Fruit fly (Drosophila melanogaster) whole organism, embryonic: ENCODE data around the gene CG6414.
A peak's percentile ranks its signal among the peaks of the same experiment; 100 is the strongest.

ENCODE experiments used
- Ada2b ChIP-seq: fragments of 200-800 bp; sonication (Bioruptor generic); IDR thresholded peaks from 2 replicates; pipeline ENCODE4 v1.3.6; 2022; ENCODE audit warnings: missing biosample characterization, missing genetic modification characterization
- Aef1 ChIP-seq: fragments of 200-800 bp; sonication (Bioruptor generic); IDR thresholded peaks from 3 replicates; pipeline ENCODE4 v1.3.6; 2022; ENCODE audit warnings: missing biosample characterization, missing genetic modification characterization
- Atf6 ChIP-seq: fragments of 200-800 bp; sonication (Bioruptor generic); IDR thresholded peaks from 2 replicates; pipeline ENCODE4 v1.3.6; 2022; ENCODE audit warnings: missing biosample characterization, missing genetic modification characterization
- BEAF-32 ChIP-seq: fragments of 200-800 bp; sonication (Bioruptor generic); optimal IDR thresholded peaks from 3 replicates; lab custom pipeline; 2017; ENCODE audit warnings: missing biosample characterization, missing genetic modification characterization, mild to moderate bottlenecking, moderate library complexity, missing genetic modification reagents
- CG10979 ChIP-seq: fragments of 200-800 bp; sonication (Bioruptor generic); optimal IDR thresholded peaks from 2 replicates; lab custom pipeline; 2018; ENCODE audit warnings: missing biosample characterization, mild to moderate bottlenecking, missing genetic modification characterization, moderate library complexity
- CG11093 ChIP-seq: fragments of 200-800 bp; sonication (Bioruptor generic); IDR thresholded peaks from 3 replicates; pipeline ENCODE4 v1.3.6; 2022; ENCODE audit warnings: missing biosample characterization, missing genetic modification characterization
- CG13424 ChIP-seq: fragments of 200-800 bp; sonication (Bioruptor generic); optimal IDR thresholded peaks from 2 replicates; lab custom pipeline; 2019; ENCODE audit warnings: missing biosample characterization, mild to moderate bottlenecking, missing genetic modification characterization, moderate library complexity
- CG15514 ChIP-seq: fragments of 200-800 bp; sonication (Bioruptor generic); optimal IDR thresholded peaks from 3 replicates; lab custom pipeline; 2017; ENCODE audit warnings: missing biosample characterization, missing genetic modification characterization, mild to moderate bottlenecking, moderate library complexity, missing genetic modification reagents
- CG18262 ChIP-seq: fragments of 200-800 bp; optimal IDR thresholded peaks from 3 replicates; lab custom pipeline; 2019; ENCODE audit warnings: missing biosample characterization, mild to moderate bottlenecking, missing genetic modification characterization, moderate library complexity
- CG1832 ChIP-seq: fragments of 200-800 bp; sonication (Bioruptor generic); optimal IDR thresholded peaks from 2 replicates; lab custom pipeline; 2017; ENCODE audit warnings: missing biosample characterization, mild to moderate bottlenecking, missing genetic modification characterization, inconsistent platforms
- CG18599 ChIP-seq: fragments of 200-800 bp; sonication (Bioruptor generic); optimal IDR thresholded peaks from 3 replicates; lab custom pipeline; 2017; ENCODE audit warnings: missing biosample characterization, missing genetic modification characterization, mild to moderate bottlenecking, moderate library complexity, missing genetic modification reagents
- CG30020 ChIP-seq: fragments of 200-800 bp; optimal IDR thresholded peaks from 2 replicates; lab custom pipeline; 2019; ENCODE audit warnings: missing biosample characterization, mild to moderate bottlenecking, missing genetic modification characterization, moderate library complexity
- CG34376 ChIP-seq: fragments of 200-800 bp; sonication (Bioruptor generic); optimal IDR thresholded peaks from 2 replicates; lab custom pipeline; 2018; ENCODE audit warnings: missing biosample characterization, mild to moderate bottlenecking, missing genetic modification characterization
- CG42726 ChIP-seq: fragments of 200-800 bp; sonication (Bioruptor generic); IDR thresholded peaks from 2 replicates; pipeline ENCODE4 v1.3.6; 2022; ENCODE audit warnings: missing biosample characterization, missing genetic modification characterization; ENCODE audit not compliant: partially characterized antibody
- CG4730 ChIP-seq: fragments of 200-800 bp; sonication (Bioruptor generic); IDR thresholded peaks from 2 replicates; pipeline ENCODE4 v1.3.6; 2022; ENCODE audit warnings: missing biosample characterization, missing genetic modification characterization
- CG6175 ChIP-seq: fragments of 200-800 bp; sonication (Bioruptor generic); IDR thresholded peaks from 3 replicates; pipeline ENCODE4 v1.3.6; 2022; ENCODE audit warnings: missing biosample characterization, missing genetic modification characterization
- CG6813 ChIP-seq: fragments of 200-800 bp; sonication (Bioruptor generic); optimal IDR thresholded peaks from 2 replicates; lab custom pipeline; 2017; ENCODE audit warnings: missing biosample characterization, missing genetic modification characterization, mild to moderate bottlenecking, moderate library complexity, missing genetic modification reagents
- CG7786 ChIP-seq: fragments of 200-800 bp; sonication (Bioruptor generic); optimal IDR thresholded peaks from 2 replicates; lab custom pipeline; 2016; ENCODE audit warnings: missing biosample characterization, missing genetic modification characterization
- CG7839 ChIP-seq: fragments of 200-800 bp; sonication (Bioruptor generic); optimal IDR thresholded peaks from 3 replicates; lab custom pipeline; 2018; ENCODE audit warnings: missing biosample characterization, mild to moderate bottlenecking, missing genetic modification characterization, moderate library complexity
- CG8388 ChIP-seq: fragments of 200-800 bp; sonication (Bioruptor generic); optimal IDR thresholded peaks from 2 replicates; lab custom pipeline; 2019; ENCODE audit warnings: missing biosample characterization, mild to moderate bottlenecking, missing genetic modification characterization, moderate library complexity
- Camta ChIP-seq: fragments of 200-800 bp; sonication (Bioruptor generic); optimal IDR thresholded peaks from 2 replicates; lab custom pipeline; 2016; ENCODE audit warnings: missing biosample characterization, missing genetic modification characterization
- CrebB ChIP-seq: fragments of 200-800 bp; sonication (Bioruptor generic); optimal IDR thresholded peaks from 3 replicates; lab custom pipeline; 2018; ENCODE audit warnings: missing biosample characterization, mild to moderate bottlenecking, missing genetic modification characterization
- Deaf1 ChIP-seq: fragments of 200-800 bp; optimal IDR thresholded peaks from 3 replicates; lab custom pipeline; 2019; ENCODE audit warnings: missing biosample characterization, mild to moderate bottlenecking, missing genetic modification characterization, moderate library complexity
- E2f1 ChIP-seq: fragments of 200-800 bp; sonication (Bioruptor generic); IDR thresholded peaks from 2 replicates; pipeline ENCODE4 v1.3.6; 2022; ENCODE audit warnings: missing biosample characterization, missing genetic modification characterization
- Elba2 ChIP-seq: fragments of 200-800 bp; sonication (Bioruptor generic); optimal IDR thresholded peaks from 3 replicates; lab custom pipeline; 2016; ENCODE audit warnings: missing biosample characterization, missing genetic modification characterization
- Hand ChIP-seq: fragments of 200-800 bp; sonication (Bioruptor generic); optimal IDR thresholded peaks from 2 replicates; lab custom pipeline; 2017; ENCODE audit warnings: mild to moderate bottlenecking, missing biosample characterization, missing genetic modification reagents, missing genetic modification characterization
- Hmx ChIP-seq: fragments of 200-800 bp; sonication (Bioruptor generic); optimal IDR thresholded peaks from 2 replicates; lab custom pipeline; 2016; ENCODE audit warnings: missing biosample characterization, missing genetic modification characterization
- Hr78 ChIP-seq, 2 experiments: fragments of 200-800 bp in 1 of 2; fragments of >200 bp in 1 of 2; sonication (Bioruptor generic) in 1 of 2; optimal IDR thresholded peaks; 2 replicates each; lab custom pipeline; 2017 to 2019; ENCODE audit warnings: missing biosample characterization in 2 of 2, missing genetic modification characterization in 2 of 2, mild to moderate bottlenecking in 1 of 2, moderate library complexity in 1 of 2
- MTF-1 ChIP-seq: fragments of 200-800 bp; sonication (Bioruptor generic); optimal IDR thresholded peaks from 2 replicates; lab custom pipeline; 2018; ENCODE audit warnings: missing biosample characterization, mild to moderate bottlenecking, missing genetic modification characterization, borderline replicate concordance
- Med ChIP-seq: fragments of 200-800 bp; sonication (Bioruptor generic); peaks from one replicate; lab custom pipeline; 2016; ENCODE audit warnings: missing biosample characterization, missing genetic modification characterization, mild to moderate bottlenecking, inconsistent platforms, moderate library complexity
- Nf-YA ChIP-seq: fragments of 200-800 bp; sonication (Bioruptor generic); IDR thresholded peaks from 2 replicates; pipeline ENCODE4 v1.3.6; 2022; ENCODE audit warnings: missing biosample characterization, missing genetic modification characterization
- Sry-β ChIP-seq: fragments of 200-800 bp; sonication (Bioruptor generic); optimal IDR thresholded peaks from 2 replicates; lab custom pipeline; 2018; ENCODE audit warnings: missing biosample characterization, mild to moderate bottlenecking, missing genetic modification characterization, moderate library complexity
- ato ChIP-seq: fragments of 200-800 bp; sonication (Bioruptor generic); IDR thresholded peaks from 2 replicates; pipeline ENCODE4 v1.3.6; 2022; ENCODE audit warnings: missing biosample characterization, missing genetic modification characterization; ENCODE audit not compliant: partially characterized antibody
- btn ChIP-seq: fragments of 200-800 bp; sonication (Bioruptor generic); optimal IDR thresholded peaks from 2 replicates; lab custom pipeline; 2016; ENCODE audit warnings: missing biosample characterization, missing genetic modification characterization
- fd3F ChIP-seq: fragments of 200-800 bp; sonication (Bioruptor generic); optimal IDR thresholded peaks from 2 replicates; lab custom pipeline; 2018; ENCODE audit warnings: missing biosample characterization, mild to moderate bottlenecking, missing genetic modification characterization, moderate library complexity
- ftz-f1 ChIP-seq: fragments of 200-800 bp; sonication (Bioruptor generic); optimal IDR thresholded peaks from 2 replicates; lab custom pipeline; 2016; ENCODE audit warnings: missing biosample characterization, missing genetic modification characterization
- gce ChIP-seq: fragments of 200-800 bp; sonication (Bioruptor generic); IDR thresholded peaks from 3 replicates; pipeline ENCODE4 v1.3.6; 2022; ENCODE audit warnings: missing biosample characterization, missing genetic modification characterization
- hkb ChIP-seq, 2 experiments: fragments of 200-800 bp in 1 of 2; fragments of >200 bp in 1 of 2; sonication (Bioruptor generic) in 1 of 2; IDR thresholded peaks in 1 of 2; optimal IDR thresholded peaks in 1 of 2; 2 replicates each; pipeline versions ENCODE4 v1.3.6 to Lab custom; 2017 to 2022; ENCODE audit warnings: missing biosample characterization in 1 of 2, missing genetic modification characterization in 1 of 2
- klu ChIP-seq: fragments of 200-800 bp; sonication (Bioruptor generic); IDR thresholded peaks from 2 replicates; pipeline ENCODE4 v1.3.6; 2022; ENCODE audit warnings: missing biosample characterization, missing genetic modification characterization
- oc ChIP-seq: fragments of 200-800 bp; sonication (Bioruptor generic); optimal IDR thresholded peaks from 2 replicates; lab custom pipeline; 2018; ENCODE audit warnings: missing biosample characterization, mild to moderate bottlenecking, missing genetic modification characterization, moderate library complexity
- pho ChIP-seq: fragments of 200-800 bp; sonication (Bioruptor generic); optimal IDR thresholded peaks from 2 replicates; lab custom pipeline; 2016; ENCODE audit warnings: missing biosample characterization, missing genetic modification characterization
- phol ChIP-seq: fragments of 200-800 bp; sonication (Bioruptor generic); optimal IDR thresholded peaks from 3 replicates; lab custom pipeline; 2018; ENCODE audit warnings: missing biosample characterization, mild to moderate bottlenecking, missing genetic modification characterization, moderate library complexity
- pum ChIP-seq: fragments of 200-800 bp; sonication (Bioruptor generic); optimal IDR thresholded peaks from 2 replicates; lab custom pipeline; 2016; ENCODE audit warnings: missing biosample characterization, missing genetic modification characterization
- run ChIP-seq: fragments of 200-800 bp; sonication (Bioruptor generic); optimal IDR thresholded peaks from 3 replicates; lab custom pipeline; 2018; ENCODE audit warnings: missing biosample characterization, mild to moderate bottlenecking, missing genetic modification characterization
- sisA ChIP-seq: fragments of 200-800 bp; sonication (Bioruptor generic); IDR thresholded peaks from 2 replicates; pipeline ENCODE4 v1.3.6; 2022; ENCODE audit warnings: missing biosample characterization, missing genetic modification characterization
- slp2 ChIP-seq: fragments of 200-800 bp; sonication (Bioruptor generic); optimal IDR thresholded peaks from 2 replicates; lab custom pipeline; 2016; ENCODE audit warnings: missing biosample characterization, missing genetic modification characterization
- tup ChIP-seq: fragments of 200-800 bp; sonication (Bioruptor generic); optimal IDR thresholded peaks from 2 replicates; lab custom pipeline; 2016; ENCODE audit warnings: missing biosample characterization, mild to moderate bottlenecking, missing genetic modification characterization, moderate library complexity
- twi ChIP-seq: fragments of 200-800 bp; optimal IDR thresholded peaks from 2 replicates; lab custom pipeline; 2019; ENCODE audit warnings: missing biosample characterization, mild to moderate bottlenecking, missing genetic modification characterization, moderate library complexity
- vfl ChIP-seq: fragments of 200-800 bp; sonication (Bioruptor generic); optimal IDR thresholded peaks from 2 replicates; lab custom pipeline; 2016; ENCODE audit warnings: missing biosample characterization, missing genetic modification characterization

Gene CG6414

DNA sequence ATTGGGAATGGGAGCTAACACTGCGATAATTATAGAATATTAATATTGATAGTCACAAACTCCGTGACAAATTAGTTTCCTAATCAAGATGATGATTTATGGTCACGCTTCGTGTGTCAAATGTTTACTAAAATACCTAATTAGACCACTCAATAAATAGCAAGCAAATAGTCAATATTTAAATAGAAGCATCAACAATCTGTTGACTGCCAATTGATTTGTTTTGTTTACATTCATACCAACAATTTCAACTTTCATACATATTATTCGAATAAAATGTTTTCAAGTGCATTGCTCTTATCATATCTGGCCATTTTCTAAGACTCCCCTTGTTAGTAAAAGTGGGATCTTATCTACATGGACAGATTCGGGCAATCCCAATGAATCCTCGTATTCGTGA is 3.5 kb downstream of the CG6414 start (continued):
- peak; percentile 41 for TF ChIP-seq CG6813
- TF ChIP-seq CG13424 (tag; lab: Kevin White, UChicago): peak; percentile 2
- peak; percentile 8 for TF ChIP-seq CrebB

DNA sequence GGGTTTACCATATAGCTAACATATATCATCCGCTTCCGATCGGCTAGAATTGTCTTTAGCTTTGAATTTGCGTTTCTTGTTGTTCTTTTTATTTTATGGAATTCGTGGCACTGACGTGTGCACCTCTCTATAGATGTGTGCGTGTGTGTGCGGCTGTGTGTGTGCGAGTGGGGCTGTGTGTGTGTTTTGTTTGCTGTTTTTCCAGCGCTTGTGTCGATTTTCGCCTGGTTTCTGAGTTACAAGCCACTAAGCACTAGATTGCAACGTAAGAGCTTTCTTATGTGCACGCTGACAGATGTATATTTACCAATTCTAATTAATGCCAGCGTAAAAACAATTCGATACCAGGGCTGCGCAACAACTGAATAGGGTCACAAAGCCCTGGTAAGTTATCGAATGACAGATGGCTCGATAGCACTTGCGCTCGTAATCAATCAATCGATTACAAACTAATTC is 6.2 kb downstream of the CG6414 start, which contains the start of gene lva:
TSS of gene lva (minus strand) at position 363 of the 456 bp plus-strand sequence.
- TF ChIP-seq Sry-β (no peak), btn (GFP tag; lab: Kevin White, UChicago) (no peak), pum (GFP tag; lab: Kevin White, UChicago) (no peak), gce (GFP tag; lab: Robert Waterston, UW) (no peak), CG6175 (GFP tag; lab: Robert Waterston, UW) (no peak), pho (no peak), Camta (GFP tag; lab: Kevin White, UChicago) (no peak), twi (tag; lab: Kevin White, UChicago) (no peak), CG7786 (GFP tag; lab: Kevin White, UChicago) (no peak), hkb (optimal IDR thresholded peaks at IDR 0.05; lab: Kevin White, UChicago) (no peak), hkb (GFP tag; IDR thresholded peaks at IDR 0.05; lab: Robert Waterston, UW) (no peak), ato (GFP tag; lab: Robert Waterston, UW) (peak; percentile 62), Hand (GFP tag; lab: Kevin White, UChicago) (no peak), CG11093 (GFP tag; lab: Robert Waterston, UW) (no peak), tup (GFP tag; lab: Kevin White, UChicago) (no peak), CG18599 (no peak), CG34376 (GFP tag; lab: Kevin White, UChicago) (no peak), sisA (no peak), CG18262 (tag; lab: Kevin White, UChicago) (no peak), Med (GFP tag; lab: Kevin White, UChicago) (peak; percentile 72), ftz-f1 (GFP tag; lab: Kevin White, UChicago) (no peak), Hr78 (GFP tag; optimal IDR thresholded peaks at IDR 0.05; lab: Kevin White, UChicago) (no peak), Atf6 (GFP tag; lab: Robert Waterston, UW) (no peak), slp2 (no peak), Elba2 (GFP tag; lab: Kevin White, UChicago) (no peak), MTF-1 (GFP tag; lab: Kevin White, UChicago) (no peak), CG8388 (GFP tag; lab: Kevin White, UChicago) (no peak), CG42726 (GFP tag; lab: Robert Waterston, UW) (no peak), CG1832 (GFP tag; lab: Kevin White, UChicago) (no peak), phol (tag; lab: Kevin White, UChicago) (no peak), oc (tag; lab: Kevin White, UChicago) (no peak), klu (GFP tag; lab: Robert Waterston, UW) (no peak), BEAF-32 (GFP tag; lab: Kevin White, UChicago) (peak; percentile 60), Deaf1 (no peak), Aef1 (GFP tag; lab: Robert Waterston, UW) (no peak), Nf-YA (GFP tag; lab: Robert Waterston, UW) (no peak), Hmx (GFP tag; lab: Kevin White, UChicago) (no peak), E2f1 (GFP tag; lab: Robert Waterston, UW) (no peak), CG15514 (GFP tag; lab: Kevin White, UChicago) (no peak), CG4730 (no peak), fd3F (GFP tag; lab: Kevin White, UChicago) (no peak), run (tag; lab: Kevin White, UChicago) (no peak), vfl (GFP tag; lab: Kevin White, UChicago) (no peak), Ada2b (GFP tag; lab: Robert Waterston, UW) (no peak), CG30020 (no peak), CG7839 (tag; lab: Kevin White, UChicago) (no peak), CG10979 (tag; lab: Kevin White, UChicago) (no peak)
